Worm (Caenorhabditis elegans): ENCODE data around the gene C50C3.5.

Gene C50C3.5

ce11 chrIII:8201760-8202159, 22.7 kb downstream of the C50C3.5 start (continued):
- TF ChIP-seq pqm-1 (tag; optimal IDR thresholded peaks at IDR 0.05) (no peak), fax-1 (tag; optimal IDR thresholded peaks at IDR 0.05) (no peak), ceh-9 (tag; optimal IDR thresholded peaks at IDR 0.05) (no peak), tbx-7 (tag; optimal IDR thresholded peaks at IDR 0.05) (no peak), pha-2 (tag; optimal IDR thresholded peaks at IDR 0.05) (no peak), ceh-45 (GFP tag; IDR thresholded peaks at IDR 0.05) (no peak), elt-4 (tag; optimal IDR thresholded peaks at IDR 0.05) (no peak), tbx-2 (tag; optimal IDR thresholded peaks at IDR 0.05) (no peak), hlh-13 (GFP tag; optimal IDR thresholded peaks at IDR 0.05) (no peak), lim-6 (tag; optimal IDR thresholded peaks at IDR 0.05) (no peak), ttx-3 (tag; optimal IDR thresholded peaks at IDR 0.05) (no peak), nfya-1 (tag; optimal IDR thresholded peaks at IDR 0.05) (peak; percentile 51), pros-1 (tag; optimal IDR thresholded peaks at IDR 0.05) (no peak), hlh-6 (tag; optimal IDR thresholded peaks at IDR 0.05) (no peak), dve-1 (tag; optimal IDR thresholded peaks at IDR 0.05) (no peak), C38D4.7 (GFP tag; optimal IDR thresholded peaks at IDR 0.05) (no peak), ztf-16 (tag; optimal IDR thresholded peaks at IDR 0.05) (no peak), pat-9 (tag; optimal IDR thresholded peaks at IDR 0.05) (no peak), eyg-1 (tag; optimal IDR thresholded peaks at IDR 0.05) (no peak), pax-1 (tag; optimal IDR thresholded peaks at IDR 0.05) (no peak), sox-4 (tag; optimal IDR thresholded peaks at IDR 0.05) (no peak), sox-2 (GFP tag; IDR thresholded peaks at IDR 0.05) (no peak), unc-55 (GFP tag; optimal IDR thresholded peaks at IDR 0.05) (peak; percentile 51), ama-1 (optimal IDR thresholded peaks at IDR 0.05) (no peak), hlh-15 (tag; optimal IDR thresholded peaks at IDR 0.05) (no peak), odd-2 (tag; optimal IDR thresholded peaks at IDR 0.05) (no peak), K09A11.1 (tag; optimal IDR thresholded peaks at IDR 0.05; ENCODE audit: insufficient read depth) (no peak), hlh-8 (tag; optimal IDR thresholded peaks at IDR 0.05) (no peak), nhr-232 (tag; optimal IDR thresholded peaks at IDR 0.05) (no peak), ahr-1 (tag; optimal IDR thresholded peaks at IDR 0.05) (no peak), lin-11 (tag; optimal IDR thresholded peaks at IDR 0.05) (no peak), pag-3 (tag; optimal IDR thresholded peaks at IDR 0.05; ENCODE audit: borderline replicate concordance) (no peak)

DNA sequence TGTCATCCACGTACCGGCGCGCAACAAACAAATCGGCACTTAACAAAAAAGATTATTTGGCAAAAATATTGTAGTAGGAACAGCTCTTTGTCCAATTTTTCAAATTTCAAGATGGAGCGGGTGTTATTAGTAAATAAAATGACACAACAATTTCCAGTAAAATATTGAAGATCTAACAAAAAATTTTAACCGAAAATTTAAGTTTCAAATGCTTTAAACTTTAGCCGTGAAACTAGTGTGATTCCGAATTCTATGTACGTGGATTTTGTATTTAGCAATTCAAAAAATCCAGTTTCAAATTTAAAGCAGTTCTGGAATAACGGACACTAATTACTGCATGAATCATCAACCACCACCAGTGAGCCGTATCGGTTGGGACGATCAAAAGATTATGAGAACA, 23.7 kb downstream of the C50C3.5 start, which contains the start of gene snb-5:
Gene snb-5 (plus strand): TSS at position 301 of the 400 bp plus-strand sequence.
- TF ChIP-seq ceh-34 (tag; optimal IDR thresholded peaks at IDR 0.05) = no peak
- no peak for TF ChIP-seq hlh-8 (tag; optimal IDR thresholded peaks at IDR 0.05)
- no peak for TF ChIP-seq nfya-1 (tag; optimal IDR thresholded peaks at IDR 0.05)
- TF ChIP-seq C08G9.2 (tag; optimal IDR thresholded peaks at IDR 0.05) = no peak
- TF ChIP-seq K09A11.1 (tag; optimal IDR thresholded peaks at IDR 0.05; ENCODE audit: insufficient read depth) = no peak
- no peak for TF ChIP-seq nhr-11 (tag; optimal IDR thresholded peaks at IDR 0.05)
- TF ChIP-seq ets-4 (tag; optimal IDR thresholded peaks at IDR 0.05) = no peak
- TF ChIP-seq elt-2 (tag; optimal IDR thresholded peaks at IDR 0.05) = no peak

ce11 chrIII:8209775-8210174, 30.8 kb downstream of the C50C3.5 start, which contains the start of gene C30A5.10:
Gene C30A5.10, minus strand, starts transcription at chrIII:8209875.
- TF ChIP-seq ama-1 (optimal IDR thresholded peaks at IDR 0.05) (no peak), hlh-30 (tag; optimal IDR thresholded peaks at IDR 0.05; ENCODE audit: insufficient read depth) (no peak), ceh-48 (tag; optimal IDR thresholded peaks at IDR 0.05) (no peak), che-1 (tag; optimal IDR thresholded peaks at IDR 0.05) (no peak), nhr-11 (tag; optimal IDR thresholded peaks at IDR 0.05) (no peak)

Measured in whole organism, late embryonic.